Fruit fly (Drosophila melanogaster): ENCODE results near the gene Sfp33A2.

Sfp33A2 gene

DNA sequence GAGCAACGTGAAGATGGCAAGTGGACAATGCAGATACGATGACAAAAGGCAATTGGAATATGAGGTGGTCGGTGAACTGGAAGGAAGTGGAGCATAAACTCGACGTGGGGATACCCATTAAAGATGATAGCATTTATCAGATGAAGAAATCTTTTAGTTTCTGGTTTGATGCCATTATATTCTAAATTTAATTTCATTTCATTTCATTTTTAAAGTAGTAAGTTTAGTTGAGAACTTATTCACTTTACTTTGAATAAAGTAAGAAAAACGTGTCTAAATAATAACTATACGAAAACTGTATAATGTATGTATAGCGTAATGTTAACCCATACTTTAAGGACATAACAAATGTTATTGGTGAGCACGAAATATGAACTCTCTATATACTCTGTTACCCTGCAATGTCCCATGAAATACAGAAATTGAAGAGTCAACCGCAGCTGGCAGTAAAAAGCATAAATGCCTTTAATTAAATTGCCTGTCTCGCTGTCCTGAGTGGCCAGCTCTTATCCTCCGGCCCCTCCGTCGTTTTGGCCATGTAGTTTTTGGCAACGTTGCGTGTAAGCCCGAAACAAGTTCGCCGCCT lies 33.4 kb downstream of the Sfp33A2 start:
- TF ChIP-seq ovo (GFP tag; optimal IDR thresholded peaks at IDR 0.05): no peak
- no peak for TF ChIP-seq CG12768 (GFP tag; optimal IDR thresholded peaks at IDR 0.05)
- TF ChIP-seq CG5204 (GFP tag; optimal IDR thresholded peaks at IDR 0.05): no peak

dm6 chr2L:11874232-11874765 lies 36.8 kb downstream of the Sfp33A2 start:
- TF ChIP-seq ovo (GFP tag; optimal IDR thresholded peaks at IDR 0.05): no peak
- no peak for TF ChIP-seq Mnt (GFP tag; optimal IDR thresholded peaks at IDR 0.05)
- no peak for TF ChIP-seq toe (GFP tag; optimal IDR thresholded peaks at IDR 0.05)
- TF ChIP-seq cnc (optimal IDR thresholded peaks at IDR 0.05): no peak
- no peak for TF ChIP-seq CG5204 (GFP tag; optimal IDR thresholded peaks at IDR 0.05)
- no peak for TF ChIP-seq CG7101 (tag; optimal IDR thresholded peaks at IDR 0.05)
- TF ChIP-seq pad (GFP tag; optimal IDR thresholded peaks at IDR 0.05): no peak
- no peak for TF ChIP-seq Hr96 (GFP tag; optimal IDR thresholded peaks at IDR 0.05)
- no peak for TF ChIP-seq CG14711 (tag; optimal IDR thresholded peaks at IDR 0.05)
- TF ChIP-seq cic (GFP tag; optimal IDR thresholded peaks at IDR 0.05): no peak
- TF ChIP-seq bab1 (GFP tag; optimal IDR thresholded peaks at IDR 0.05): no peak
- no peak for TF ChIP-seq CG11617 (GFP tag; optimal IDR thresholded peaks at IDR 0.05)
- no peak for TF ChIP-seq tj (GFP tag; optimal IDR thresholded peaks at IDR 0.05)
- no peak for TF ChIP-seq CG12768 (GFP tag; optimal IDR thresholded peaks at IDR 0.05)
- TF ChIP-seq CG7045 (GFP tag; optimal IDR thresholded peaks at IDR 0.05): no peak
- no peak for TF ChIP-seq CG33017 (tag; optimal IDR thresholded peaks at IDR 0.05)

DNA sequence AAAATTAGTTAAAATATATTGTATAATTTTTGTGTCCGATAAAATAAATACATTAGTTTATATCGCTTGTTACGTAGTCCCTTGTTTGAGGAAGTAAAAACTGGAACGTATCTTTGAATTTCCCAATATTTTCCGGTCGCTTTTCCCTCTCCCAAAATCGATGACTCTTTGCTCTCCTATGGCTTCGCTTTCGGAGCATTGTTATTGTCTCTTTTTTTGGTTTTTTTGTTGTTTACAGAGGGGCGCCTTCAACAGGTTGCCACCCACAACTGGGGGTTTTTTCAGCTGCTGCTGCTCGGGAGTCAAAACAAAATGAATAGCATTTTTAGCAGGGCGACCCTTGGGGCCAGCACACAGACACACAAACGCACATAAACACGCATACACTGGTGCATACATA lies 37.4 kb downstream of the Sfp33A2 start:
- TF ChIP-seq Clk (GFP tag; optimal IDR thresholded peaks at IDR 0.05) (no peak), CG11617 (GFP tag; optimal IDR thresholded peaks at IDR 0.05) (no peak), Crg-1 (GFP tag; optimal IDR thresholded peaks at IDR 0.05) (no peak), CG14711 (tag; optimal IDR thresholded peaks at IDR 0.05) (no peak), CG33017 (tag; optimal IDR thresholded peaks at IDR 0.05) (no peak), toe (GFP tag; optimal IDR thresholded peaks at IDR 0.05) (no peak), Mnt (GFP tag; optimal IDR thresholded peaks at IDR 0.05) (no peak), bab1 (GFP tag; optimal IDR thresholded peaks at IDR 0.05) (no peak), cic (GFP tag; optimal IDR thresholded peaks at IDR 0.05) (no peak), tj (GFP tag; optimal IDR thresholded peaks at IDR 0.05) (no peak), CG7045 (GFP tag; optimal IDR thresholded peaks at IDR 0.05) (no peak), kay (GFP tag; ENCODE audit: borderline replicate concordance) (no peak), cnc (optimal IDR thresholded peaks at IDR 0.05) (no peak)

dm6 chr2L:11878812-11879328 lies 41.4 kb downstream of the Sfp33A2 start:
- TF ChIP-seq ovo (GFP tag; optimal IDR thresholded peaks at IDR 0.05) (no peak), cic (GFP tag; optimal IDR thresholded peaks at IDR 0.05) (no peak), CG7101 (tag; optimal IDR thresholded peaks at IDR 0.05) (no peak)
